Worm (Caenorhabditis elegans) whole organism, L3 larva: Measurements from ENCODE around the gene syx-6.

Source experiments
- ZK546.5 ChIP-seq: sonication (generic microtip); optimal IDR thresholded peaks from 2 replicates; lab custom pipeline; 2017; ENCODE audit warnings: missing biosample characterization, missing genetic modification characterization
- aly-2 ChIP-seq: fragments of 150-350 bp; optimal IDR thresholded peaks from 2 replicates; lab custom pipeline; 2014; ENCODE audit warnings: missing biosample characterization, missing genetic modification characterization
- ama-1 ChIP-seq: fragments of 150-350 bp; optimal IDR thresholded peaks from 2 replicates; lab custom pipeline; 2018
- ceh-28 ChIP-seq: fragments of 150-350 bp; optimal IDR thresholded peaks from 2 replicates; lab custom pipeline; 2014; ENCODE audit warnings: missing biosample characterization, missing genetic modification reagents, missing genetic modification characterization
- ceh-82 ChIP-seq: fragments of 150-350 bp; optimal IDR thresholded peaks from 2 replicates; lab custom pipeline; 2014; ENCODE audit warnings: missing biosample characterization, missing genetic modification characterization
- daf-12 ChIP-seq: fragments of 150-350 bp; optimal IDR thresholded peaks from 2 replicates; lab custom pipeline; 2014; ENCODE audit warnings: missing biosample characterization, missing genetic modification reagents, missing genetic modification characterization
- egl-27 ChIP-seq: sonication (generic microtip); optimal IDR thresholded peaks from 4 replicates; lab custom pipeline; 2017; ENCODE audit warnings: missing biosample characterization, missing genetic modification reagents, missing genetic modification characterization
- egl-5 ChIP-seq: fragments of 150-350 bp; optimal IDR thresholded peaks from 2 replicates; lab custom pipeline; 2017; ENCODE audit warnings: missing biosample characterization, missing genetic modification reagents, missing genetic modification characterization, inconsistent platforms
- elt-1 ChIP-seq: fragments of 150-350 bp; optimal IDR thresholded peaks from 2 replicates; lab custom pipeline; 2014; ENCODE audit warnings: missing biosample characterization, missing genetic modification characterization
- elt-2 ChIP-seq: sonication (generic microtip); optimal IDR thresholded peaks from 2 replicates; lab custom pipeline; 2016; ENCODE audit warnings: missing genetic modification reagents, mild to moderate bottlenecking, missing genetic modification characterization, missing compliant biosample characterization
- elt-3 ChIP-seq, 3 experiments: fragments of 150-350 bp in 1 of 3; sonication (generic microtip) in 2 of 3; optimal IDR thresholded peaks; 2 replicates in 2 of 3; 4 replicates in 1 of 3; lab custom pipeline; 2014 to 2017; ENCODE audit warnings: missing biosample characterization in 3 of 3, missing genetic modification characterization in 3 of 3
- fkh-10 ChIP-seq: sonication (generic microtip); optimal IDR thresholded peaks from 2 replicates; lab custom pipeline; 2017; ENCODE audit warnings: missing biosample characterization, missing genetic modification reagents, missing genetic modification characterization
- fkh-2 ChIP-seq: fragments of 150-350 bp; optimal IDR thresholded peaks from 2 replicates; lab custom pipeline; 2014; ENCODE audit warnings: missing biosample characterization, missing genetic modification reagents, missing genetic modification characterization
- fos-1 ChIP-seq: fragments of 150-350 bp; optimal IDR thresholded peaks from 2 replicates; lab custom pipeline; 2014; ENCODE audit warnings: missing biosample characterization, missing genetic modification characterization
- hmg-11 ChIP-seq: sonication (generic microtip); optimal IDR thresholded peaks from 2 replicates; lab custom pipeline; 2016; ENCODE audit warnings: missing genetic modification characterization, missing compliant biosample characterization
- jun-1 ChIP-seq: fragments of 150-350 bp; optimal IDR thresholded peaks from 2 replicates; lab custom pipeline; 2014; ENCODE audit warnings: missing biosample characterization, missing genetic modification reagents, missing genetic modification characterization
- lin-15B ChIP-seq: fragments of 150-350 bp; optimal IDR thresholded peaks from 2 replicates; lab custom pipeline; 2014; ENCODE audit warnings: missing biosample characterization, missing genetic modification characterization
- lin-39 ChIP-seq: fragments of 150-350 bp; optimal IDR thresholded peaks from 2 replicates; lab custom pipeline; 2018; ENCODE audit warnings: missing biosample characterization, missing genetic modification reagents, missing genetic modification characterization
- lsy-12 ChIP-seq: sonication (generic microtip); optimal IDR thresholded peaks from 2 replicates; lab custom pipeline; 2016; ENCODE audit warnings: mild to moderate bottlenecking, missing genetic modification characterization, missing compliant biosample characterization
- mml-1 ChIP-seq: fragments of 150-350 bp; sonication (generic microtip); optimal IDR thresholded peaks from 3 replicates; lab custom pipeline; 2014; ENCODE audit warnings: missing biosample characterization, missing genetic modification characterization
- nfya-1 ChIP-seq: sonication (generic microtip); optimal IDR thresholded peaks from 2 replicates; lab custom pipeline; 2017; ENCODE audit warnings: missing genetic modification characterization, mild to moderate bottlenecking, missing compliant biosample characterization, antibody characterized with exemption, moderate library complexity; ENCODE audit not compliant: insufficient read depth
- nhr-11 ChIP-seq: fragments of 150-350 bp; optimal IDR thresholded peaks from 2 replicates; lab custom pipeline; 2014; ENCODE audit warnings: missing biosample characterization, missing genetic modification characterization
- nhr-12 ChIP-seq: fragments of 150-350 bp; optimal IDR thresholded peaks from 2 replicates; lab custom pipeline; 2014; ENCODE audit warnings: missing biosample characterization, missing genetic modification characterization
- nhr-23 ChIP-seq: fragments of 150-350 bp; optimal IDR thresholded peaks from 2 replicates; lab custom pipeline; 2014; ENCODE audit warnings: missing biosample characterization, missing genetic modification reagents, missing genetic modification characterization
- nhr-237 ChIP-seq: fragments of 150-350 bp; optimal IDR thresholded peaks from 2 replicates; lab custom pipeline; 2014; ENCODE audit warnings: missing biosample characterization, missing genetic modification characterization
- nhr-25 ChIP-seq: sonication (generic microtip); optimal IDR thresholded peaks from 2 replicates; lab custom pipeline; 2017; ENCODE audit warnings: missing biosample characterization, missing genetic modification characterization
- nhr-43 ChIP-seq: sonication (generic microtip); optimal IDR thresholded peaks from 2 replicates; lab custom pipeline; 2016; ENCODE audit warnings: mild to moderate bottlenecking, missing genetic modification characterization, missing compliant biosample characterization; ENCODE audit not compliant: poor library complexity, severe bottlenecking
- nhr-67 ChIP-seq: fragments of 150-350 bp; optimal IDR thresholded peaks from 2 replicates; lab custom pipeline; 2014; ENCODE audit warnings: missing biosample characterization, missing genetic modification characterization
- nhr-77 ChIP-seq: fragments of 150-350 bp; optimal IDR thresholded peaks from 2 replicates; lab custom pipeline; 2014; ENCODE audit warnings: missing biosample characterization, missing genetic modification characterization
- pha-4 ChIP-seq: fragments of 150-350 bp; optimal IDR thresholded peaks from 2 replicates; lab custom pipeline; 2014; ENCODE audit warnings: missing biosample characterization, missing genetic modification reagents, missing genetic modification characterization
- pqm-1 ChIP-seq: fragments of 150-350 bp; optimal IDR thresholded peaks from 2 replicates; lab custom pipeline; 2017; ENCODE audit warnings: missing biosample characterization, missing genetic modification characterization, inconsistent platforms
- tbx-2 ChIP-seq: sonication (generic microtip); optimal IDR thresholded peaks from 2 replicates; lab custom pipeline; 2016; ENCODE audit warnings: mild to moderate bottlenecking, missing genetic modification characterization, missing compliant biosample characterization
- unc-39 ChIP-seq: sonication (generic microtip); optimal IDR thresholded peaks from 4 replicates; lab custom pipeline; 2017; ENCODE audit warnings: missing biosample characterization, missing genetic modification characterization
- unc-62 ChIP-seq: fragments of 150-350 bp; sonication (generic microtip); optimal IDR thresholded peaks from 4 replicates; lab custom pipeline; 2014; ENCODE audit warnings: missing biosample characterization, missing genetic modification reagents, missing genetic modification characterization
- zag-1 ChIP-seq: fragments of 150-350 bp; optimal IDR thresholded peaks from 2 replicates; lab custom pipeline; 2014; ENCODE audit warnings: missing biosample characterization, missing genetic modification characterization
- ztf-11 ChIP-seq: fragments of 150-350 bp; optimal IDR thresholded peaks from 2 replicates; lab custom pipeline; 2014; ENCODE audit warnings: missing biosample characterization, missing genetic modification characterization

The syx-6 gene

ce11 chrX:3163972-3164575 lies at the start of gene syx-6:
syx-6 (plus strand) TSS chrX:3164525.
- no peak for TF ChIP-seq ceh-28 (tag; lab: Kevin White, UChicago)
- peak; percentile 56 for TF ChIP-seq elt-2
- TF ChIP-seq elt-1, result peak; percentile 72
- TF ChIP-seq aly-2 (tag; lab: Kevin White, UChicago), result no peak

- TF ChIP-seq lsy-12 (no peak), nhr-77 (no peak), lin-39 (tag; lab: Kevin White, UChicago) (peak; percentile 0), egl-27 (no peak), nhr-67 (tag; lab: Kevin White, UChicago) (no peak), nfya-1 (tag; lab: Kevin White, UChicago) (peak; percentile 21), nhr-25 (peak; percentile 62), nhr-11 (tag; lab: Kevin White, UChicago) (peak; percentile 30), fos-1 (tag; lab: Kevin White, UChicago) (no peak), lin-15B (tag; lab: Kevin White, UChicago) (no peak), unc-62 (GFP tag; lab: Kevin White, UChicago) (peak; percentile 56), mml-1 (tag; lab: Kevin White, UChicago) (no peak), pha-4 (tag; lab: Kevin White, UChicago) (peak; percentile 91), nhr-12 (tag; lab: Kevin White, UChicago) (no peak), unc-39 (tag; lab: Kevin White, UChicago) (no peak), elt-2 (peak; percentile 63), ceh-28 (tag; lab: Kevin White, UChicago) (peak; percentile 55), hmg-11 (no peak), ama-1 (lab: Kevin White, UChicago) (peak; percentile 91), elt-3 (tag; optimal IDR thresholded peaks at IDR 0.05; lab: Kevin White, UChicago) (peak in 1 of 3 experiments; percentile 64), ceh-82 (tag; lab: Kevin White, UChicago) (no peak), pqm-1 (tag; lab: Kevin White, UChicago) (peak; percentile 67), nhr-237 (tag; lab: Kevin White, UChicago) (no peak), nhr-23 (peak; percentile 61), nhr-43 (peak; percentile 74), daf-12 (no peak), jun-1 (tag; lab: Kevin White, UChicago) (peak; percentile 15), ztf-11 (no peak)
Measured at ce11 chrX:3115134-3116032, 48.9 kb upstream of the syx-6 start.

- no peak for TF ChIP-seq fkh-2 (tag; lab: Kevin White, UChicago)
- TF ChIP-seq egl-5 (tag; lab: Kevin White, UChicago), result peak; percentile 90
- peak; percentile 94 for TF ChIP-seq ama-1 (lab: Kevin White, UChicago)
- TF ChIP-seq nfya-1 (tag; lab: Kevin White, UChicago), result peak; percentile 71
- TF ChIP-seq elt-2, result peak; percentile 25
- TF ChIP-seq fkh-10 (GFP tag; lab: Kevin White, UChicago), result peak; percentile 52
- TF ChIP-seq tbx-2 (tag; lab: Kevin White, UChicago), result peak; percentile 31
- TF ChIP-seq unc-39 (tag; lab: Kevin White, UChicago), result no peak
- TF ChIP-seq elt-3 (tag; optimal IDR thresholded peaks at IDR 0.05; lab: Kevin White, UChicago), result peak in 1 of 3 experiments; percentile 22
- TF ChIP-seq pqm-1 (tag; lab: Kevin White, UChicago), result no peak
- TF ChIP-seq lin-39 (tag; lab: Kevin White, UChicago), result peak; percentile 87
- peak; percentile 43 for TF ChIP-seq zag-1 (tag; lab: Kevin White, UChicago)
- TF ChIP-seq ZK546.5 (tag; lab: Kevin White, UChicago), result no peak
- TF ChIP-seq hmg-11, result peak; percentile 68
- TF ChIP-seq, all 47 proteins: peak for 10
Measured at ce11 chrX:3116033-3116876, 48.1 kb upstream of the syx-6 start, which contains the start of gene mai-1. mai-1 (minus strand) TSS chrX:3116589.
